Fruit fly (Drosophila melanogaster) whole organism: ENCODE data around the gene CG14933.

ENCODE experiments used
- CG8478 ChIP-seq: fragments of >200 bp; optimal IDR thresholded peaks from 2 replicates; lab custom pipeline; 2018; ENCODE audit warnings: inconsistent platforms
- pan ChIP-seq: fragments of >200 bp; optimal IDR thresholded peaks from 2 replicates; lab custom pipeline; 2017
- psq ChIP-seq: fragments of >200 bp; optimal IDR thresholded peaks from 2 replicates; lab custom pipeline; 2017

dm6 chr2L:11816376-11816775, 26.3 kb upstream of the CG14933 start:
- TF ChIP-seq psq (lab: Kevin White, UChicago) (no peak), CG8478 (lab: Kevin White, UChicago) (no peak), pan (lab: Kevin White, UChicago) (no peak)
